Fruit fly (Drosophila melanogaster) whole organism, embryonic: ENCODE data around the gene Or88a.

Experiments used
- Bteb2 ChIP-seq: fragments of 200-800 bp; sonication (Bioruptor generic); optimal IDR thresholded peaks from 2 replicates; lab custom pipeline; 2016; ENCODE audit warnings: missing biosample characterization, missing genetic modification characterization
- CG10147 ChIP-seq: fragments of 200-800 bp; sonication (Bioruptor generic); optimal IDR thresholded peaks from 2 replicates; lab custom pipeline; 2019; ENCODE audit warnings: missing biosample characterization, mild to moderate bottlenecking, missing genetic modification characterization, moderate library complexity
- CG10431 ChIP-seq: fragments of 200-800 bp; sonication (Bioruptor generic); optimal IDR thresholded peaks from 3 replicates; lab custom pipeline; 2018; ENCODE audit warnings: missing biosample characterization, mild to moderate bottlenecking, missing genetic modification characterization
- CG12219 ChIP-seq: fragments of 200-800 bp; sonication (Bioruptor generic); optimal IDR thresholded peaks from 3 replicates; lab custom pipeline; 2018; ENCODE audit warnings: missing biosample characterization, mild to moderate bottlenecking, missing genetic modification characterization
- CG12391 ChIP-seq: fragments of 200-800 bp; sonication (Bioruptor generic); optimal IDR thresholded peaks from 3 replicates; lab custom pipeline; 2018; ENCODE audit warnings: missing biosample characterization, mild to moderate bottlenecking, missing genetic modification characterization, moderate library complexity
- CG12769 ChIP-seq: fragments of 200-800 bp; sonication (Bioruptor generic); optimal IDR thresholded peaks from 2 replicates; lab custom pipeline; 2019; ENCODE audit warnings: missing biosample characterization, mild to moderate bottlenecking, missing genetic modification characterization, moderate library complexity
- CG14441 ChIP-seq: fragments of 200-800 bp; sonication (Bioruptor generic); IDR thresholded peaks from 2 replicates; pipeline ENCODE4 v1.3.6; 2022; ENCODE audit warnings: missing biosample characterization, missing genetic modification characterization
- CG15269 ChIP-seq: fragments of 200-800 bp; sonication (Bioruptor generic); optimal IDR thresholded peaks from 2 replicates; lab custom pipeline; 2018; ENCODE audit warnings: missing biosample characterization, mild to moderate bottlenecking, missing genetic modification characterization, moderate library complexity
- CG15514 ChIP-seq: fragments of 200-800 bp; sonication (Bioruptor generic); optimal IDR thresholded peaks from 3 replicates; lab custom pipeline; 2017; ENCODE audit warnings: missing biosample characterization, missing genetic modification characterization, mild to moderate bottlenecking, moderate library complexity, missing genetic modification reagents
- CG1602 ChIP-seq: fragments of 200-800 bp; sonication (Bioruptor generic); optimal IDR thresholded peaks from 3 replicates; lab custom pipeline; 2016; ENCODE audit warnings: missing biosample characterization, missing genetic modification characterization
- CG18262 ChIP-seq: fragments of 200-800 bp; optimal IDR thresholded peaks from 3 replicates; lab custom pipeline; 2019; ENCODE audit warnings: missing biosample characterization, mild to moderate bottlenecking, missing genetic modification characterization, moderate library complexity
- CG2199 ChIP-seq: fragments of 200-800 bp; sonication (Bioruptor generic); IDR thresholded peaks from 3 replicates; pipeline ENCODE4 v1.3.6; 2022; ENCODE audit warnings: missing biosample characterization, missing genetic modification characterization
- CG30020 ChIP-seq: fragments of 200-800 bp; optimal IDR thresholded peaks from 2 replicates; lab custom pipeline; 2019; ENCODE audit warnings: missing biosample characterization, mild to moderate bottlenecking, missing genetic modification characterization, moderate library complexity
- CG30431 ChIP-seq: fragments of 200-800 bp; sonication (Bioruptor generic); optimal IDR thresholded peaks from 2 replicates; lab custom pipeline; 2017; ENCODE audit warnings: missing biosample characterization, missing genetic modification characterization
- CG3281 ChIP-seq: fragments of 200-800 bp; sonication (Bioruptor generic); optimal IDR thresholded peaks from 3 replicates; lab custom pipeline; 2017; ENCODE audit warnings: missing biosample characterization, mild to moderate bottlenecking, missing genetic modification characterization
- CG3847 ChIP-seq: fragments of 200-800 bp; sonication (Bioruptor generic); IDR thresholded peaks from 2 replicates; pipeline ENCODE4 v1.3.6; 2022; ENCODE audit warnings: missing biosample characterization, missing genetic modification characterization
- CG4282 ChIP-seq: fragments of 200-800 bp; sonication (Bioruptor generic); optimal IDR thresholded peaks from 2 replicates; lab custom pipeline; 2016; ENCODE audit warnings: missing biosample characterization, missing genetic modification characterization
- CG6175 ChIP-seq: fragments of 200-800 bp; sonication (Bioruptor generic); IDR thresholded peaks from 3 replicates; pipeline ENCODE4 v1.3.6; 2022; ENCODE audit warnings: missing biosample characterization, missing genetic modification characterization
- CG6654 ChIP-seq: fragments of 200-800 bp; sonication (Bioruptor generic); optimal IDR thresholded peaks from 2 replicates; lab custom pipeline; 2017; ENCODE audit warnings: missing biosample characterization, mild to moderate bottlenecking, missing genetic modification characterization
- CG6765 ChIP-seq: fragments of 200-800 bp; sonication (Bioruptor generic); optimal IDR thresholded peaks from 3 replicates; lab custom pipeline; 2017; ENCODE audit warnings: missing biosample characterization, mild to moderate bottlenecking, missing genetic modification characterization
- CG9215 ChIP-seq: fragments of 200-800 bp; sonication (Bioruptor generic); IDR thresholded peaks from 2 replicates; pipeline ENCODE4 v1.3.6; 2022; ENCODE audit warnings: missing biosample characterization, missing genetic modification characterization
- CG9727 ChIP-seq: fragments of 200-800 bp; sonication (Bioruptor generic); optimal IDR thresholded peaks from 3 replicates; lab custom pipeline; 2017; ENCODE audit warnings: missing biosample characterization, mild to moderate bottlenecking, missing genetic modification characterization
- CG9932 ChIP-seq: fragments of 200-800 bp; sonication (Bioruptor generic); IDR thresholded peaks from 2 replicates; pipeline ENCODE4 v1.3.6; 2022; ENCODE audit warnings: missing biosample characterization, missing genetic modification characterization
- Camta ChIP-seq: fragments of 200-800 bp; sonication (Bioruptor generic); optimal IDR thresholded peaks from 2 replicates; lab custom pipeline; 2016; ENCODE audit warnings: missing biosample characterization, missing genetic modification characterization
- D19A ChIP-seq: fragments of 200-800 bp; optimal IDR thresholded peaks from 3 replicates; lab custom pipeline; 2019; ENCODE audit warnings: missing biosample characterization, mild to moderate bottlenecking, missing genetic modification characterization, moderate library complexity
- Doc2 ChIP-seq: fragments of 200-800 bp; sonication (Bioruptor generic); IDR thresholded peaks from 2 replicates; pipeline ENCODE4 v1.3.6; 2022; ENCODE audit warnings: missing biosample characterization, missing genetic modification characterization
- Fer3 ChIP-seq: fragments of 200-800 bp; sonication (Bioruptor generic); optimal IDR thresholded peaks from 2 replicates; lab custom pipeline; 2018; ENCODE audit warnings: missing biosample characterization, mild to moderate bottlenecking, missing genetic modification characterization, moderate library complexity
- Gsc ChIP-seq: fragments of 200-800 bp; sonication (Bioruptor generic); IDR thresholded peaks from 2 replicates; pipeline ENCODE4 v1.3.6; 2022; ENCODE audit warnings: missing biosample characterization, missing genetic modification characterization
- HHEX ChIP-seq: fragments of 200-800 bp; sonication (Bioruptor generic); optimal IDR thresholded peaks from 3 replicates; lab custom pipeline; 2017; ENCODE audit warnings: missing biosample characterization, mild to moderate bottlenecking, missing genetic modification characterization, missing genetic modification reagents
- Hsf ChIP-seq: fragments of 200-800 bp; sonication (Bioruptor generic); optimal IDR thresholded peaks from 3 replicates; lab custom pipeline; 2016; ENCODE audit warnings: missing biosample characterization, missing genetic modification characterization
- Mad ChIP-seq: fragments of 200-800 bp; sonication (Bioruptor generic); optimal IDR thresholded peaks from 2 replicates; lab custom pipeline; 2016; ENCODE audit warnings: missing biosample characterization, missing genetic modification characterization
- Ptx1 ChIP-seq: fragments of 200-800 bp; sonication (Bioruptor generic); IDR thresholded peaks from 2 replicates; pipeline ENCODE4 v1.3.6; 2022; ENCODE audit warnings: missing biosample characterization, missing genetic modification characterization
- Rx ChIP-seq: fragments of 200-800 bp; sonication (Bioruptor generic); IDR thresholded peaks from 2 replicates; pipeline ENCODE4 v1.3.6; 2022; ENCODE audit warnings: missing biosample characterization, missing genetic modification characterization
- Tbp ChIP-seq: fragments of >200 bp; optimal IDR thresholded peaks from 2 replicates; lab custom pipeline; 2018; ENCODE audit warnings: missing biosample characterization, missing genetic modification characterization
- Xbp1 ChIP-seq: fragments of 200-800 bp; sonication (Bioruptor generic); optimal IDR thresholded peaks from 3 replicates; lab custom pipeline; 2016; ENCODE audit warnings: missing biosample characterization, mild to moderate bottlenecking, missing genetic modification characterization
- ash1 ChIP-seq: fragments of 200-800 bp; sonication (Bioruptor generic); optimal IDR thresholded peaks from 2 replicates; lab custom pipeline; 2018; ENCODE audit warnings: missing biosample characterization, mild to moderate bottlenecking, missing genetic modification characterization
- bbx ChIP-seq: fragments of 200-800 bp; sonication (Bioruptor generic); IDR thresholded peaks from 2 replicates; pipeline ENCODE4 v1.3.6; 2022; ENCODE audit warnings: missing biosample characterization, missing genetic modification characterization; ENCODE audit not compliant: partially characterized antibody
- caup ChIP-seq: fragments of 200-800 bp; sonication (Bioruptor generic); optimal IDR thresholded peaks from 3 replicates; lab custom pipeline; 2017; ENCODE audit warnings: missing biosample characterization, mild to moderate bottlenecking, missing genetic modification characterization, moderate library complexity; ENCODE audit not compliant: severe bottlenecking
- chm ChIP-seq: fragments of 200-800 bp; sonication (Bioruptor generic); IDR thresholded peaks from 2 replicates; pipeline ENCODE4 v1.3.6; 2022; ENCODE audit warnings: missing biosample characterization, missing genetic modification characterization
- chn ChIP-seq: fragments of 200-800 bp; sonication (Bioruptor generic); optimal IDR thresholded peaks from 2 replicates; lab custom pipeline; 2016; ENCODE audit warnings: missing biosample characterization, missing genetic modification characterization
- da ChIP-seq: fragments of 200-800 bp; sonication (Bioruptor generic); optimal IDR thresholded peaks from 2 replicates; lab custom pipeline; 2016; ENCODE audit warnings: missing biosample characterization, missing genetic modification characterization
- danr ChIP-seq: fragments of 200-800 bp; sonication (Bioruptor generic); IDR thresholded peaks from 2 replicates; pipeline ENCODE4 v1.3.6; 2022; ENCODE audit warnings: missing biosample characterization, missing genetic modification characterization
- en ChIP-seq: fragments of 200-800 bp; sonication (Bioruptor generic); optimal IDR thresholded peaks from 2 replicates; lab custom pipeline; 2016; ENCODE audit warnings: missing biosample characterization, missing genetic modification characterization
- grau ChIP-seq: fragments of 200-800 bp; optimal IDR thresholded peaks from 3 replicates; lab custom pipeline; 2019; ENCODE audit warnings: missing biosample characterization, mild to moderate bottlenecking, missing genetic modification characterization, moderate library complexity
- klu ChIP-seq: fragments of 200-800 bp; sonication (Bioruptor generic); IDR thresholded peaks from 2 replicates; pipeline ENCODE4 v1.3.6; 2022; ENCODE audit warnings: missing biosample characterization, missing genetic modification characterization
- knrl ChIP-seq: fragments of 200-800 bp; sonication (Bioruptor generic); IDR thresholded peaks from 3 replicates; pipeline ENCODE4 v1.3.6; 2022; ENCODE audit warnings: missing biosample characterization, missing genetic modification characterization; ENCODE audit not compliant: partially characterized antibody
- sc ChIP-seq, 3 experiments: fragments of >200 bp in 2 of 3; fragments of 200-800 bp in 1 of 3; sonication (Bioruptor generic) in 1 of 3; optimal IDR thresholded peaks; 2 replicates in 2 of 3; 3 replicates in 1 of 3; lab custom pipeline; 2017; ENCODE audit warnings: mild to moderate bottlenecking in 1 of 3, missing biosample characterization in 1 of 3, missing genetic modification characterization in 1 of 3, missing genetic modification reagents in 1 of 3
- toy ChIP-seq: fragments of 200-800 bp; sonication (Bioruptor generic); IDR thresholded peaks from 2 replicates; pipeline ENCODE4 v1.3.6; 2022; ENCODE audit warnings: missing biosample characterization, missing genetic modification characterization
- vfl ChIP-seq: fragments of 200-800 bp; sonication (Bioruptor generic); optimal IDR thresholded peaks from 2 replicates; lab custom pipeline; 2016; ENCODE audit warnings: missing biosample characterization, missing genetic modification characterization

Gene Or88a

dm6 chr3R:14088887-14089567 lies 20.2 kb upstream of the Or88a start, which contains the start of gene Npc2b (continued):
- TF ChIP-seq sc (optimal IDR thresholded peaks at IDR 0.05; lab: Kevin White, UChicago): no peak
- peak; percentile 14 for TF ChIP-seq sc (GFP tag; optimal IDR thresholded peaks at IDR 0.05; lab: Kevin White, UChicago)
- TF ChIP-seq CG12769 (tag; lab: Kevin White, UChicago): peak; percentile 23
- TF ChIP-seq vfl (GFP tag; lab: Kevin White, UChicago): peak; percentile 20
- no peak for TF ChIP-seq CG9215 (GFP tag; lab: Robert Waterston, UW)
- TF ChIP-seq knrl: peak; percentile 69; the same call in 2 of the 3 replicates
- peak; percentile 49; the same call in 1 of the 2 replicates for TF ChIP-seq CG3847
- TF ChIP-seq CG30431: no peak
- TF ChIP-seq en (GFP tag; lab: Kevin White, UChicago): peak; percentile 54
- TF ChIP-seq CG4282 (GFP tag; lab: Kevin White, UChicago): peak; percentile 37
- peak; percentile 79 for TF ChIP-seq CG9932 (GFP tag; lab: Robert Waterston, UW)
- TF ChIP-seq CG9727: peak; percentile 55
- TF ChIP-seq CG12391 (tag; lab: Kevin White, UChicago): peak; percentile 68
- peak; percentile 20; the same call in 1 of the 2 replicates for TF ChIP-seq CG14441 (GFP tag; lab: Robert Waterston, UW)
- no peak for TF ChIP-seq chm (GFP tag; lab: Robert Waterston, UW)
- TF ChIP-seq danr: 0 out of 2 replicates have a peak, but pooled peaks have one; percentile 38
- TF ChIP-seq grau: peak; percentile 63
- peak; percentile 44 for TF ChIP-seq caup (GFP tag; lab: Kevin White, UChicago)
- no peak for TF ChIP-seq CG30020 (tag; lab: Kevin White, UChicago)
- no peak for TF ChIP-seq Gsc (GFP tag; lab: Robert Waterston, UW)
- no peak for TF ChIP-seq CG6654 (GFP tag; lab: Kevin White, UChicago)
- no peak for TF ChIP-seq CG12219
- TF ChIP-seq CG18262 (tag; lab: Kevin White, UChicago): peak; percentile 33
- peak; percentile 83 for TF ChIP-seq CG2199
- TF ChIP-seq toy: no peak
- TF ChIP-seq HHEX (GFP tag; lab: Kevin White, UChicago): peak; percentile 17
- peak; percentile 17 for TF ChIP-seq CG3281 (GFP tag; lab: Kevin White, UChicago)
- peak; percentile 85 for TF ChIP-seq Xbp1 (GFP tag; lab: Kevin White, UChicago)
- TF ChIP-seq Fer3 (tag; lab: Kevin White, UChicago): peak; percentile 55
- TF ChIP-seq ash1 (GFP tag; lab: Kevin White, UChicago): peak; percentile 12
- no peak for TF ChIP-seq da (GFP tag; lab: Kevin White, UChicago)
- TF ChIP-seq Mad: peak; percentile 57
- TF ChIP-seq Camta: peak; percentile 43
- peak; percentile 67 for TF ChIP-seq Hsf (GFP tag; lab: Kevin White, UChicago)
- peak; percentile 49 for TF ChIP-seq D19A (tag; lab: Kevin White, UChicago)
- TF ChIP-seq CG6765 (GFP tag; lab: Kevin White, UChicago): peak; percentile 16
- peak; percentile 71 for TF ChIP-seq CG1602
- TF ChIP-seq CG15269 (tag; lab: Kevin White, UChicago): peak; percentile 56
- TF ChIP-seq Doc2 (GFP tag; lab: Robert Waterston, UW): no peak
- TF ChIP-seq CG10431 (GFP tag; lab: Kevin White, UChicago): no peak
- TF ChIP-seq CG15514 (GFP tag; lab: Kevin White, UChicago): peak; percentile 95
- peak; percentile 39 for TF ChIP-seq chn (GFP tag; lab: Kevin White, UChicago)
- peak; percentile 53; the same call in 1 of the 2 replicates for TF ChIP-seq bbx (GFP tag; lab: Robert Waterston, UW)
- TF ChIP-seq CG6175: no peak
- peak; percentile 4 for TF ChIP-seq Bteb2 (GFP tag; lab: Kevin White, UChicago)
- no peak for TF ChIP-seq Rx
- no peak for TF ChIP-seq CG10147
- TF ChIP-seq klu: 0 out of 2 replicates have a peak, but pooled peaks have one; percentile 14
- no peak for TF ChIP-seq Tbp
- peak; percentile 44; the same call in 1 of the 2 replicates for TF ChIP-seq Ptx1 (GFP tag; lab: Robert Waterston, UW)
